Fruit fly (Drosophila melanogaster) whole organism, embryonic: ENCODE data around the gene CG43248.

Source experiments
- ATbp ChIP-seq: fragments of 200-800 bp; sonication (Bioruptor generic); optimal IDR thresholded peaks from 2 replicates; lab custom pipeline; 2017; ENCODE audit warnings: missing biosample characterization, mild to moderate bottlenecking, missing genetic modification characterization, missing genetic modification reagents
- Awh ChIP-seq: fragments of 200-800 bp; sonication (Bioruptor generic); IDR thresholded peaks from 2 replicates; pipeline ENCODE4, ENCODE4 v1.3.6; 2022; ENCODE audit warnings: missing biosample characterization, missing genetic modification characterization
- B-H2 ChIP-seq: fragments of 200-800 bp; sonication (Bioruptor generic); optimal IDR thresholded peaks from 2 replicates; lab custom pipeline; 2018; ENCODE audit warnings: missing biosample characterization, mild to moderate bottlenecking, missing genetic modification characterization
- CG10209 ChIP-seq: fragments of 200-800 bp; sonication (Bioruptor generic); optimal IDR thresholded peaks from 3 replicates; lab custom pipeline; 2017; ENCODE audit warnings: missing biosample characterization, mild to moderate bottlenecking, missing genetic modification characterization, missing genetic modification reagents
- CG1024 ChIP-seq: fragments of 200-800 bp; sonication (Bioruptor generic); IDR thresholded peaks from 2 replicates; pipeline ENCODE4 v1.3.6; 2022; ENCODE audit warnings: missing biosample characterization, missing genetic modification characterization
- CG11398 ChIP-seq: fragments of 200-800 bp; sonication (Bioruptor generic); optimal IDR thresholded peaks from 2 replicates; lab custom pipeline; 2016; ENCODE audit warnings: missing biosample characterization, missing genetic modification characterization
- CG13123 ChIP-seq: fragments of 200-800 bp; sonication (Bioruptor generic); optimal IDR thresholded peaks from 2 replicates; lab custom pipeline; 2016; ENCODE audit warnings: missing biosample characterization, missing genetic modification characterization
- CG14014 ChIP-seq: fragments of 200-800 bp; sonication (Bioruptor generic); IDR thresholded peaks from 2 replicates; pipeline ENCODE4 v1.3.6; 2022; ENCODE audit warnings: missing biosample characterization, missing genetic modification characterization
- CG14050 ChIP-seq: fragments of 200-800 bp; sonication (Bioruptor generic); IDR thresholded peaks from 3 replicates; pipeline ENCODE4 v1.3.6; 2022; ENCODE audit warnings: missing biosample characterization, missing genetic modification characterization
- CG14860 ChIP-seq: fragments of 200-800 bp; sonication (Bioruptor generic); IDR thresholded peaks from 3 replicates; pipeline ENCODE4 v1.3.6; 2022; ENCODE audit warnings: missing biosample characterization, missing genetic modification characterization; ENCODE audit not compliant: partially characterized antibody
- CG15514 ChIP-seq: fragments of 200-800 bp; sonication (Bioruptor generic); optimal IDR thresholded peaks from 3 replicates; lab custom pipeline; 2017; ENCODE audit warnings: missing biosample characterization, missing genetic modification characterization, mild to moderate bottlenecking, moderate library complexity, missing genetic modification reagents
- CG15601 ChIP-seq: fragments of 200-800 bp; sonication (Bioruptor generic); optimal IDR thresholded peaks from 3 replicates; lab custom pipeline; 2019; ENCODE audit warnings: missing biosample characterization, mild to moderate bottlenecking, missing genetic modification characterization, moderate library complexity
- CG2712 ChIP-seq: fragments of 200-800 bp; optimal IDR thresholded peaks from 3 replicates; lab custom pipeline; 2019; ENCODE audit warnings: missing biosample characterization, mild to moderate bottlenecking, missing genetic modification characterization, moderate library complexity
- CG31441 ChIP-seq: fragments of 200-800 bp; sonication (Bioruptor generic); IDR thresholded peaks from 2 replicates; pipeline ENCODE4 v1.3.6; 2022; ENCODE audit warnings: missing biosample characterization, missing genetic modification characterization
- CG32532 ChIP-seq: fragments of 200-800 bp; sonication (Bioruptor generic); IDR thresholded peaks from 2 replicates; pipeline ENCODE4 v1.3.6; 2022; ENCODE audit warnings: missing biosample characterization, missing genetic modification characterization
- CG32772 ChIP-seq: fragments of 200-800 bp; sonication (Bioruptor generic); IDR thresholded peaks from 2 replicates; pipeline ENCODE4 v1.3.6; 2022; ENCODE audit warnings: missing biosample characterization, missing genetic modification characterization
- CG3281 ChIP-seq: fragments of 200-800 bp; sonication (Bioruptor generic); optimal IDR thresholded peaks from 3 replicates; lab custom pipeline; 2017; ENCODE audit warnings: missing biosample characterization, mild to moderate bottlenecking, missing genetic modification characterization
- CG34376 ChIP-seq: fragments of 200-800 bp; sonication (Bioruptor generic); optimal IDR thresholded peaks from 2 replicates; lab custom pipeline; 2018; ENCODE audit warnings: missing biosample characterization, mild to moderate bottlenecking, missing genetic modification characterization
- CG4404 ChIP-seq: fragments of 200-800 bp; sonication (Bioruptor generic); IDR thresholded peaks from 2 replicates; pipeline ENCODE4 v1.3.6; 2022; ENCODE audit warnings: missing biosample characterization, missing genetic modification characterization
- CG7271 ChIP-seq: fragments of 200-800 bp; sonication (Bioruptor generic); optimal IDR thresholded peaks from 2 replicates; lab custom pipeline; 2018; ENCODE audit warnings: missing biosample characterization, mild to moderate bottlenecking, missing genetic modification characterization, moderate library complexity
- CG7556 ChIP-seq: fragments of 200-800 bp; sonication (Bioruptor generic); optimal IDR thresholded peaks from 2 replicates; lab custom pipeline; 2017; ENCODE audit warnings: missing biosample characterization, mild to moderate bottlenecking, missing genetic modification characterization
- CG9797 ChIP-seq: fragments of 200-800 bp; sonication (Bioruptor generic); optimal IDR thresholded peaks from 3 replicates; lab custom pipeline; 2018; ENCODE audit warnings: missing biosample characterization, mild to moderate bottlenecking, missing genetic modification characterization
- CHES-1-like ChIP-seq: fragments of 200-800 bp; sonication (Bioruptor generic); optimal IDR thresholded peaks from 2 replicates; lab custom pipeline; 2016; ENCODE audit warnings: missing biosample characterization, missing genetic modification characterization
- Dbx ChIP-seq: fragments of 200-800 bp; sonication (Bioruptor generic); IDR thresholded peaks from 3 replicates; pipeline ENCODE4 v1.3.6; 2022; ENCODE audit warnings: missing biosample characterization, missing genetic modification characterization
- Dll ChIP-seq: fragments of 200-800 bp; sonication (Bioruptor generic); IDR thresholded peaks from 4 replicates; pipeline ENCODE4 v1.3.6; 2022; ENCODE audit warnings: missing biosample characterization, missing genetic modification characterization; ENCODE audit not compliant: partially characterized antibody
- ERR ChIP-seq: fragments of 200-800 bp; sonication (Bioruptor generic); optimal IDR thresholded peaks from 2 replicates; lab custom pipeline; 2016; ENCODE audit warnings: missing biosample characterization, missing genetic modification characterization
- Eip74EF ChIP-seq, 2 experiments: fragments of 200-800 bp in 1 of 2; fragments of >200 bp in 1 of 2; sonication (Bioruptor generic) in 1 of 2; optimal IDR thresholded peaks; 2 replicates each; lab custom pipeline; 2017 to 2019; ENCODE audit warnings: missing biosample characterization in 2 of 2, missing genetic modification characterization in 2 of 2, mild to moderate bottlenecking in 1 of 2, moderate library complexity in 1 of 2
- Hr51 ChIP-seq, 2 experiments: fragments of 200-800 bp; sonication (Bioruptor generic); optimal IDR thresholded peaks; 2 replicates in 1 of 2; 3 replicates in 1 of 2; lab custom pipeline; 2016 to 2018; ENCODE audit warnings: missing biosample characterization in 2 of 2, missing genetic modification characterization in 2 of 2, mild to moderate bottlenecking in 1 of 2, moderate library complexity in 1 of 2
- Jarid2 ChIP-seq: fragments of 200-800 bp; sonication (Bioruptor generic); optimal IDR thresholded peaks from 3 replicates; lab custom pipeline; 2017; ENCODE audit warnings: mild to moderate bottlenecking, missing biosample characterization, missing genetic modification reagents, missing genetic modification characterization
- Med ChIP-seq: fragments of 200-800 bp; sonication (Bioruptor generic); peaks from one replicate; lab custom pipeline; 2016; ENCODE audit warnings: missing biosample characterization, missing genetic modification characterization, mild to moderate bottlenecking, inconsistent platforms, moderate library complexity
- Nf-YB ChIP-seq: fragments of 200-800 bp; sonication (Bioruptor generic); optimal IDR thresholded peaks from 3 replicates; lab custom pipeline; 2019; ENCODE audit warnings: missing biosample characterization, mild to moderate bottlenecking, missing genetic modification characterization, moderate library complexity
- Nf-YC ChIP-seq: fragments of 200-800 bp; optimal IDR thresholded peaks from 3 replicates; lab custom pipeline; 2019; ENCODE audit warnings: missing biosample characterization, mild to moderate bottlenecking, missing genetic modification characterization, moderate library complexity
- Xbp1 ChIP-seq: fragments of 200-800 bp; sonication (Bioruptor generic); optimal IDR thresholded peaks from 3 replicates; lab custom pipeline; 2016; ENCODE audit warnings: missing biosample characterization, mild to moderate bottlenecking, missing genetic modification characterization
- ac ChIP-seq: fragments of 200-800 bp; sonication (Bioruptor generic); optimal IDR thresholded peaks from 3 replicates; lab custom pipeline; 2017; ENCODE audit warnings: missing biosample characterization, mild to moderate bottlenecking, missing genetic modification characterization
- amos ChIP-seq: fragments of 200-800 bp; sonication (Bioruptor generic); IDR thresholded peaks from 2 replicates; pipeline ENCODE4 v1.3.6; 2022; ENCODE audit warnings: missing biosample characterization, missing genetic modification characterization; ENCODE audit not compliant: partially characterized antibody
- cad ChIP-seq: fragments of >200 bp; optimal IDR thresholded peaks from 2 replicates; lab custom pipeline; 2017; ENCODE audit warnings: missing biosample characterization, missing genetic modification characterization
- cas ChIP-seq: fragments of 200-800 bp; sonication (Bioruptor generic); IDR thresholded peaks from 2 replicates; pipeline ENCODE4 v1.3.6; 2022; ENCODE audit warnings: missing biosample characterization, missing genetic modification characterization
- dm ChIP-seq: fragments of 200-800 bp; sonication (Bioruptor generic); optimal IDR thresholded peaks from 3 replicates; lab custom pipeline; 2016; ENCODE audit warnings: missing biosample characterization, missing genetic modification characterization
- ind ChIP-seq: fragments of 200-800 bp; sonication (Bioruptor generic); optimal IDR thresholded peaks from 3 replicates; lab custom pipeline; 2016; ENCODE audit warnings: missing biosample characterization, missing genetic modification characterization
- lilli ChIP-seq: fragments of 200-800 bp; sonication (Bioruptor generic); optimal IDR thresholded peaks from 3 replicates; lab custom pipeline; 2016; ENCODE audit warnings: missing biosample characterization, missing genetic modification characterization
- lov ChIP-seq, 2 experiments: fragments of 200-800 bp in 1 of 2; fragments of >200 bp in 1 of 2; sonication (Bioruptor generic) in 1 of 2; IDR thresholded peaks in 1 of 2; optimal IDR thresholded peaks in 1 of 2; 2 replicates in 1 of 2; 3 replicates in 1 of 2; pipeline versions ENCODE4 v1.3.6 to Lab custom; 2017 to 2022; ENCODE audit warnings: missing biosample characterization in 1 of 2, missing genetic modification characterization in 1 of 2
- nau ChIP-seq: fragments of 200-800 bp; sonication (Bioruptor generic); optimal IDR thresholded peaks from 3 replicates; lab custom pipeline; 2017; ENCODE audit warnings: missing biosample characterization, mild to moderate bottlenecking, missing genetic modification characterization, missing genetic modification reagents
- nmo ChIP-seq: fragments of 200-800 bp; sonication (Bioruptor generic); optimal IDR thresholded peaks from 2 replicates; lab custom pipeline; 2018; ENCODE audit warnings: missing biosample characterization, mild to moderate bottlenecking, missing genetic modification characterization, moderate library complexity
- pnt ChIP-seq: fragments of 200-800 bp; sonication (Bioruptor generic); optimal IDR thresholded peaks from 3 replicates; lab custom pipeline; 2016; ENCODE audit warnings: missing biosample characterization, missing genetic modification characterization
- repo ChIP-seq: fragments of 200-800 bp; sonication (Bioruptor generic); optimal IDR thresholded peaks from 2 replicates; lab custom pipeline; 2016; ENCODE audit warnings: missing biosample characterization, missing genetic modification characterization
- ssp ChIP-seq: fragments of 200-800 bp; sonication (Bioruptor generic); IDR thresholded peaks from 2 replicates; pipeline ENCODE4 v1.3.6; 2022; ENCODE audit warnings: missing biosample characterization, missing genetic modification characterization
- zen ChIP-seq: fragments of 200-800 bp; sonication (Bioruptor generic); optimal IDR thresholded peaks from 3 replicates; lab custom pipeline; 2018; ENCODE audit warnings: missing biosample characterization, mild to moderate bottlenecking, missing genetic modification characterization, moderate library complexity

CG43248 gene

DNA sequence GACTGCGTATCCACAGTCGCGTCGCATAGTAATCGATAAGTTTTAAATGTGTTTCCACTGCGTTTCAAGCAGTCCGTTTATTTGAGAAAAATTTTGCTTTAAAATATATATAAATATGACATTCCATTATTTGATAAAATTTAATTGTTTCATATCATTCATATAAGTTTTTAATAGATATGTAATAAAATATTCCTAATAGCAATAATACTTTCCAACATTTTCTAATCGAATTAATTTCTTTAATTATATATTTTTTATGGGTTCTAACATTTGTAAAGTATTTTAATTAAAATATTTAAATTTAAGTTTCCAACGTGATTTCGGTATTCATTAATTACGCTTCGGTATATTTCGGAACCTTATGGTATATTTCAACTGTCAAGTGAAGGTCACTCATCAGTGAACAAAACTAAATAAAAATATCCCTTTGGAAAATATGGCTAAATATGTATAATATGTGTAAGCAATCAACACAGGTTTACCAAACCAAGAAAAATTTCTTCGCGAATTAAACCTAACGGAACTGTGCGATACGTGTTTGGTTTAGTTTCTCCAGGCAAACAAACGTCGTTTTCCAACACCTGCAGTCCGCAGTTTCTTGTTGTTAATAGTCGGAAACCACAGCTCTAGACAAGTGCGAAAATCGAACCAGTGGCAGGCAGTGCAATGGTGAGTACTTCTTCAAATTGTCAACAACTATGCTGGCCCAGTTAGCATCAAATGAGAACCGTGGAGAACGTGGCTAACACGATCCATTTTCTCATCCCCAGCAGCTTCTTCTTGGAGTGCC, 32.0 kb upstream of the CG43248 start, which contains the start of the genes CG7739 and SCCRO:
TSS of gene CG7739 (minus strand) at position 8 of the 793 bp plus-strand sequence.
TSS of gene SCCRO (plus strand) at position 370 of the 793 bp plus-strand sequence.
- peak; percentile 78 for TF ChIP-seq CG2712 (tag; lab: Kevin White, UChicago)
- TF ChIP-seq CG10209 (GFP tag; lab: Kevin White, UChicago) = peak; percentile 45
- no peak for TF ChIP-seq ATbp (GFP tag; lab: Kevin White, UChicago)
- TF ChIP-seq CG11398 = peak; percentile 26
- no peak for TF ChIP-seq Eip74EF (GFP tag; optimal IDR thresholded peaks at IDR 0.05; lab: Kevin White, UChicago)
- peak; percentile 72; the same call in 2 of the 3 replicates for TF ChIP-seq Dbx (GFP tag; lab: Robert Waterston, UW)
- TF ChIP-seq CHES-1-like (GFP tag; lab: Kevin White, UChicago) = peak; percentile 46
- peak; percentile 92 for TF ChIP-seq Med (GFP tag; lab: Kevin White, UChicago)
- TF ChIP-seq CG15514 = peak; percentile 71
- TF ChIP-seq Nf-YC (tag; lab: Kevin White, UChicago) = peak; percentile 61
- TF ChIP-seq CG14860 = 0 out of 3 replicates have a peak, but pooled peaks have one; percentile 34
- no peak for TF ChIP-seq repo
- peak; percentile 25 for TF ChIP-seq CG3281 (GFP tag; lab: Kevin White, UChicago)
- no peak for TF ChIP-seq ERR (GFP tag; lab: Kevin White, UChicago)
- peak; percentile 28; the same call in 1 of the 3 replicates for TF ChIP-seq CG14050 (GFP tag; lab: Robert Waterston, UW)
- peak; percentile 62; the same call in 1 of the 2 replicates for TF ChIP-seq CG1024 (GFP tag; lab: Robert Waterston, UW)
- TF ChIP-seq CG32532 (GFP tag; lab: Robert Waterston, UW) = peak; percentile 87
- peak; percentile 46 for TF ChIP-seq lilli (GFP tag; lab: Kevin White, UChicago)
- TF ChIP-seq Jarid2 (GFP tag; lab: Kevin White, UChicago) = no peak
- TF ChIP-seq CG13123 = no peak
- peak; percentile 71 for TF ChIP-seq Xbp1
- no peak for TF ChIP-seq cad (GFP tag; lab: Kevin White, UChicago)
- TF ChIP-seq CG7271 (tag; lab: Kevin White, UChicago) = no peak
- peak; percentile 52 for TF ChIP-seq CG15601 (tag; lab: Kevin White, UChicago)
- peak; percentile 43 to 67 for TF ChIP-seq Hr51 (GFP tag; optimal IDR thresholded peaks at IDR 0.05; lab: Kevin White, UChicago)
- TF ChIP-seq zen = peak; percentile 54
- TF ChIP-seq Dll (GFP tag; lab: Robert Waterston, UW) = peak; percentile 59; the same call in 2 of the 4 replicates
- TF ChIP-seq CG9797 = peak; percentile 49
- peak; percentile 49 for TF ChIP-seq B-H2 (GFP tag; lab: Kevin White, UChicago)
- no peak for TF ChIP-seq ac (GFP tag; lab: Kevin White, UChicago)
- TF ChIP-seq cas = peak; percentile 78
- peak; percentile 57 for TF ChIP-seq ind (GFP tag; lab: Kevin White, UChicago)
- peak; percentile 65 for TF ChIP-seq nmo (GFP tag; lab: Kevin White, UChicago)
- TF ChIP-seq Awh (GFP tag; lab: Robert Waterston, UW) = peak; percentile 46; the same call in 1 of the 2 replicates
- no peak for TF ChIP-seq lov (optimal IDR thresholded peaks at IDR 0.05; lab: Kevin White, UChicago)
- peak; percentile 35; the same call in 1 of the 3 replicates for TF ChIP-seq lov (GFP tag; IDR thresholded peaks at IDR 0.05; lab: Robert Waterston, UW)
- peak; percentile 81 for TF ChIP-seq CG31441
- TF ChIP-seq CG34376 = peak; percentile 3
- TF ChIP-seq nau (GFP tag; lab: Kevin White, UChicago) = no peak
- peak; percentile 37; the same call in 1 of the 2 replicates for TF ChIP-seq CG4404
- TF ChIP-seq CG32772 (GFP tag; lab: Robert Waterston, UW) = peak; percentile 58
- TF ChIP-seq Nf-YB (GFP tag; lab: Kevin White, UChicago) = peak; percentile 27
- TF ChIP-seq ssp = peak; percentile 83
- TF ChIP-seq CG7556 (GFP tag; lab: Kevin White, UChicago) = peak; percentile 33
- no peak for TF ChIP-seq pnt (GFP tag; lab: Kevin White, UChicago)
- TF ChIP-seq CG14014 = peak; percentile 76; the same call in 1 of the 2 replicates
- TF ChIP-seq dm = peak; percentile 12
- peak; percentile 71; the same call in 1 of the 2 replicates for TF ChIP-seq amos (GFP tag; lab: Robert Waterston, UW)
